Fruit fly (Drosophila melanogaster) whole organism, embryonic: Measurements from ENCODE around the gene CG16972.

Experiments
- B-H2 ChIP-seq: fragments of 200-800 bp; sonication (Bioruptor generic); optimal IDR thresholded peaks from 2 replicates; lab custom pipeline; 2018; ENCODE audit warnings: missing biosample characterization, mild to moderate bottlenecking, missing genetic modification characterization
- C15 ChIP-seq: fragments of 200-800 bp; sonication (Bioruptor generic); IDR thresholded peaks from 3 replicates; pipeline ENCODE4 v1.3.6; 2022; ENCODE audit warnings: missing biosample characterization, missing genetic modification characterization
- CG10366 ChIP-seq: fragments of 200-800 bp; sonication (Bioruptor generic); IDR thresholded peaks from 2 replicates; pipeline ENCODE4 v1.3.6; 2022; ENCODE audit warnings: missing biosample characterization, missing genetic modification characterization
- CG10431 ChIP-seq: fragments of 200-800 bp; sonication (Bioruptor generic); optimal IDR thresholded peaks from 3 replicates; lab custom pipeline; 2018; ENCODE audit warnings: missing biosample characterization, mild to moderate bottlenecking, missing genetic modification characterization
- CG11247 ChIP-seq: fragments of 200-800 bp; sonication (Bioruptor generic); IDR thresholded peaks from 2 replicates; pipeline ENCODE4 v1.3.6; 2022; ENCODE audit warnings: missing biosample characterization, missing genetic modification characterization
- CG11560 ChIP-seq: fragments of 200-800 bp; sonication (Bioruptor generic); IDR thresholded peaks from 3 replicates; pipeline ENCODE4 v1.3.6; 2022; ENCODE audit warnings: missing biosample characterization, missing genetic modification characterization
- CG11696 ChIP-seq: fragments of 200-800 bp; sonication (Bioruptor generic); IDR thresholded peaks from 2 replicates; pipeline ENCODE4 v1.3.6; 2022; ENCODE audit warnings: missing biosample characterization, missing genetic modification characterization
- CG13123 ChIP-seq: fragments of 200-800 bp; sonication (Bioruptor generic); optimal IDR thresholded peaks from 2 replicates; lab custom pipeline; 2016; ENCODE audit warnings: missing biosample characterization, missing genetic modification characterization
- CG14014 ChIP-seq: fragments of 200-800 bp; sonication (Bioruptor generic); IDR thresholded peaks from 2 replicates; pipeline ENCODE4 v1.3.6; 2022; ENCODE audit warnings: missing biosample characterization, missing genetic modification characterization
- CG14965 ChIP-seq: fragments of 200-800 bp; sonication (Bioruptor generic); optimal IDR thresholded peaks from 2 replicates; lab custom pipeline; 2016; ENCODE audit warnings: missing biosample characterization, missing genetic modification characterization, borderline replicate concordance
- CG15601 ChIP-seq: fragments of 200-800 bp; sonication (Bioruptor generic); optimal IDR thresholded peaks from 3 replicates; lab custom pipeline; 2019; ENCODE audit warnings: missing biosample characterization, mild to moderate bottlenecking, missing genetic modification characterization, moderate library complexity
- CG16863 ChIP-seq: fragments of 200-800 bp; sonication (Bioruptor generic); optimal IDR thresholded peaks from 3 replicates; lab custom pipeline; 2016; ENCODE audit warnings: missing biosample characterization, missing genetic modification characterization
- CG17612 ChIP-seq: fragments of 200-800 bp; sonication (Bioruptor generic); IDR thresholded peaks from 2 replicates; pipeline ENCODE4 v1.3.6; 2022; ENCODE audit warnings: missing biosample characterization, missing genetic modification characterization
- CG17829 ChIP-seq: fragments of 200-800 bp; optimal IDR thresholded peaks from 2 replicates; lab custom pipeline; 2019; ENCODE audit warnings: missing biosample characterization, mild to moderate bottlenecking, missing genetic modification characterization, moderate library complexity
- CG31224 ChIP-seq: fragments of 200-800 bp; sonication (Bioruptor generic); IDR thresholded peaks from 2 replicates; pipeline ENCODE4 v1.3.6; 2022; ENCODE audit warnings: missing biosample characterization, missing genetic modification characterization
- CG31388 ChIP-seq: fragments of 200-800 bp; sonication (Bioruptor generic); optimal IDR thresholded peaks from 2 replicates; lab custom pipeline; 2016; ENCODE audit warnings: missing biosample characterization, missing genetic modification characterization
- CG32767 ChIP-seq: fragments of 200-800 bp; sonication (Bioruptor generic); IDR thresholded peaks from 2 replicates; pipeline ENCODE4 v1.3.6; 2022; ENCODE audit warnings: missing biosample characterization, missing genetic modification characterization
- CG3726 ChIP-seq: fragments of 200-800 bp; sonication (Bioruptor generic); IDR thresholded peaks from 3 replicates; pipeline ENCODE4, ENCODE4 v1.3.6; 2022; ENCODE audit warnings: missing biosample characterization, missing genetic modification characterization
- CG3847 ChIP-seq: fragments of 200-800 bp; sonication (Bioruptor generic); IDR thresholded peaks from 2 replicates; pipeline ENCODE4 v1.3.6; 2022; ENCODE audit warnings: missing biosample characterization, missing genetic modification characterization
- CG7372 ChIP-seq: fragments of 200-800 bp; sonication (Bioruptor generic); IDR thresholded peaks from 2 replicates; pipeline ENCODE4 v1.3.6; 2022; ENCODE audit warnings: missing biosample characterization, missing genetic modification characterization
- CG7786 ChIP-seq: fragments of 200-800 bp; sonication (Bioruptor generic); optimal IDR thresholded peaks from 2 replicates; lab custom pipeline; 2016; ENCODE audit warnings: missing biosample characterization, missing genetic modification characterization
- CG8089 ChIP-seq: fragments of 200-800 bp; sonication (Bioruptor generic); optimal IDR thresholded peaks from 3 replicates; lab custom pipeline; 2016; ENCODE audit warnings: missing biosample characterization, missing genetic modification characterization
- CG9437 ChIP-seq: fragments of 200-800 bp; sonication (Bioruptor generic); optimal IDR thresholded peaks from 2 replicates; lab custom pipeline; 2018; ENCODE audit warnings: missing biosample characterization, mild to moderate bottlenecking, missing genetic modification characterization
- CG9876 ChIP-seq: fragments of 200-800 bp; sonication (Bioruptor generic); optimal IDR thresholded peaks from 2 replicates; lab custom pipeline; 2016; ENCODE audit warnings: missing biosample characterization, missing genetic modification characterization
- Dad ChIP-seq: fragments of 200-800 bp; sonication (Bioruptor generic); optimal IDR thresholded peaks from 3 replicates; lab custom pipeline; 2016; ENCODE audit warnings: missing biosample characterization, missing genetic modification characterization
- Dp ChIP-seq: fragments of 200-800 bp; sonication (Bioruptor generic); optimal IDR thresholded peaks from 2 replicates; lab custom pipeline; 2018; ENCODE audit warnings: missing biosample characterization, mild to moderate bottlenecking, missing genetic modification characterization, moderate library complexity
- Drgx ChIP-seq: fragments of 200-800 bp; sonication (Bioruptor generic); IDR thresholded peaks from 2 replicates; pipeline ENCODE4 v1.3.6; 2022; ENCODE audit warnings: missing biosample characterization, missing genetic modification characterization
- Ets65A ChIP-seq: fragments of 200-800 bp; sonication (Bioruptor generic); peaks from one replicate; lab custom pipeline; 2016; ENCODE audit warnings: missing biosample characterization, missing genetic modification characterization
- HLHmδ ChIP-seq: fragments of 200-800 bp; sonication (Bioruptor generic); optimal IDR thresholded peaks from 2 replicates; lab custom pipeline; 2018; ENCODE audit warnings: missing biosample characterization, mild to moderate bottlenecking, missing genetic modification characterization, moderate library complexity
- Hr51 ChIP-seq, 2 experiments: fragments of 200-800 bp; sonication (Bioruptor generic); optimal IDR thresholded peaks; 2 replicates in 1 of 2; 3 replicates in 1 of 2; lab custom pipeline; 2016 to 2018; ENCODE audit warnings: missing biosample characterization in 2 of 2, missing genetic modification characterization in 2 of 2, mild to moderate bottlenecking in 1 of 2, moderate library complexity in 1 of 2
- MBD-R2 ChIP-seq: fragments of 200-800 bp; sonication (Bioruptor generic); IDR thresholded peaks from 2 replicates; pipeline ENCODE4 v1.3.6; 2022; ENCODE audit warnings: missing biosample characterization, missing genetic modification characterization
- Myb ChIP-seq: fragments of 200-800 bp; sonication (Bioruptor generic); optimal IDR thresholded peaks from 2 replicates; lab custom pipeline; 2016; ENCODE audit warnings: missing biosample characterization, missing genetic modification characterization
- Nf-YB ChIP-seq: fragments of 200-800 bp; sonication (Bioruptor generic); optimal IDR thresholded peaks from 3 replicates; lab custom pipeline; 2019; ENCODE audit warnings: missing biosample characterization, mild to moderate bottlenecking, missing genetic modification characterization, moderate library complexity
- Ravus ChIP-seq: fragments of 200-800 bp; sonication (Bioruptor generic); IDR thresholded peaks from 2 replicates; pipeline ENCODE4 v1.3.6; 2022; ENCODE audit warnings: missing biosample characterization, missing genetic modification characterization
- Rfx ChIP-seq: fragments of 200-800 bp; sonication (Bioruptor generic); IDR thresholded peaks from 2 replicates; pipeline ENCODE4 v1.3.6; 2022; ENCODE audit warnings: missing biosample characterization, missing genetic modification characterization
- Vsx1 ChIP-seq: fragments of 200-800 bp; sonication (Bioruptor generic); optimal IDR thresholded peaks from 2 replicates; lab custom pipeline; 2017; ENCODE audit warnings: missing biosample characterization, mild to moderate bottlenecking, missing genetic modification characterization, missing genetic modification reagents
- Xbp1 ChIP-seq: fragments of 200-800 bp; sonication (Bioruptor generic); optimal IDR thresholded peaks from 3 replicates; lab custom pipeline; 2016; ENCODE audit warnings: missing biosample characterization, mild to moderate bottlenecking, missing genetic modification characterization
- bab2 ChIP-seq: fragments of 200-800 bp; sonication (Bioruptor generic); optimal IDR thresholded peaks from 2 replicates; lab custom pipeline; 2016; ENCODE audit warnings: missing biosample characterization, missing genetic modification characterization
- bigmax ChIP-seq: fragments of 200-800 bp; sonication (Bioruptor generic); optimal IDR thresholded peaks from 2 replicates; lab custom pipeline; 2018; ENCODE audit warnings: missing biosample characterization, mild to moderate bottlenecking, missing genetic modification characterization
- cg ChIP-seq: fragments of 200-800 bp; sonication (Bioruptor generic); optimal IDR thresholded peaks from 3 replicates; lab custom pipeline; 2019; ENCODE audit warnings: missing biosample characterization, mild to moderate bottlenecking, missing genetic modification characterization, moderate library complexity
- crc ChIP-seq: fragments of 200-800 bp; sonication (Bioruptor generic); optimal IDR thresholded peaks from 2 replicates; lab custom pipeline; 2016; ENCODE audit warnings: missing biosample characterization, missing genetic modification characterization
- crp ChIP-seq, 2 experiments: fragments of 200-800 bp; sonication (Bioruptor generic); optimal IDR thresholded peaks; 2 replicates in 1 of 2; 3 replicates in 1 of 2; lab custom pipeline; 2017; ENCODE audit warnings: missing biosample characterization in 2 of 2, missing genetic modification characterization in 2 of 2, mild to moderate bottlenecking in 1 of 2, moderate library complexity in 1 of 2
- da ChIP-seq: fragments of 200-800 bp; sonication (Bioruptor generic); optimal IDR thresholded peaks from 2 replicates; lab custom pipeline; 2016; ENCODE audit warnings: missing biosample characterization, missing genetic modification characterization
- her ChIP-seq: fragments of 200-800 bp; sonication (Bioruptor generic); optimal IDR thresholded peaks from 2 replicates; lab custom pipeline; 2016; ENCODE audit warnings: missing biosample characterization, missing genetic modification characterization
- sc ChIP-seq, 3 experiments: fragments of >200 bp in 2 of 3; fragments of 200-800 bp in 1 of 3; sonication (Bioruptor generic) in 1 of 3; optimal IDR thresholded peaks; 2 replicates in 2 of 3; 3 replicates in 1 of 3; lab custom pipeline; 2017; ENCODE audit warnings: mild to moderate bottlenecking in 1 of 3, missing biosample characterization in 1 of 3, missing genetic modification characterization in 1 of 3, missing genetic modification reagents in 1 of 3
- sim ChIP-seq: fragments of 200-800 bp; sonication (Bioruptor generic); IDR thresholded peaks from 2 replicates; pipeline ENCODE4 v1.3.6; 2022; ENCODE audit warnings: missing biosample characterization, missing genetic modification characterization
- sqz ChIP-seq: fragments of 200-800 bp; sonication (Bioruptor generic); optimal IDR thresholded peaks from 3 replicates; lab custom pipeline; 2018; ENCODE audit warnings: missing biosample characterization, mild to moderate bottlenecking, missing genetic modification characterization
- toy ChIP-seq: fragments of 200-800 bp; sonication (Bioruptor generic); IDR thresholded peaks from 2 replicates; pipeline ENCODE4 v1.3.6; 2022; ENCODE audit warnings: missing biosample characterization, missing genetic modification characterization
- vnd ChIP-seq: fragments of 200-800 bp; sonication (Bioruptor generic); IDR thresholded peaks from 3 replicates; pipeline ENCODE4 v1.3.6; 2022; ENCODE audit warnings: missing biosample characterization, missing genetic modification characterization; ENCODE audit not compliant: partially characterized antibody

Gene CG16972

dm6 chr2L:13164994-13165801, 37.9 kb downstream of the CG16972 start, which contains the start of gene Sirt1 (continued):
- TF ChIP-seq cg (GFP tag; lab: Kevin White, UChicago) (peak; percentile 87), MBD-R2 (GFP tag; lab: Robert Waterston, UW) (no peak), vnd (no peak), CG3847 (GFP tag; lab: Robert Waterston, UW) (peak; percentile 84), HLHmδ (peak; percentile 32), CG11560 (tag; lab: Robert Waterston, UW) (peak; percentile 65; the same call in 2 of the 3 replicates), CG7372 (GFP tag; lab: Robert Waterston, UW) (peak; percentile 84), CG10366 (GFP tag; lab: Robert Waterston, UW) (peak; percentile 61), CG16863 (peak; percentile 57), CG11247 (GFP tag; lab: Robert Waterston, UW) (peak; percentile 57; the same call in 1 of the 2 replicates), Dp (no peak), Dad (GFP tag; lab: Kevin White, UChicago) (no peak), Nf-YB (GFP tag; lab: Kevin White, UChicago) (peak; percentile 76), Rfx (GFP tag; lab: Robert Waterston, UW) (peak; percentile 74), crc (no peak), CG32767 (GFP tag; lab: Robert Waterston, UW) (peak; percentile 98), CG9437 (GFP tag; lab: Kevin White, UChicago) (peak; percentile 94), CG13123 (GFP tag; lab: Kevin White, UChicago) (peak; percentile 72), Myb (GFP tag; lab: Kevin White, UChicago) (no peak), CG17829 (tag; lab: Kevin White, UChicago) (peak; percentile 88), Xbp1 (peak; percentile 92), CG8089 (peak; percentile 4), Ets65A (peak; percentile 90), CG14014 (GFP tag; lab: Robert Waterston, UW) (peak; percentile 74; the same call in 1 of the 2 replicates), CG17612 (GFP tag; lab: Robert Waterston, UW) (peak; percentile 45; the same call in 1 of the 2 replicates), da (no peak), CG7786 (GFP tag; lab: Kevin White, UChicago) (peak; percentile 16), Drgx (GFP tag; lab: Robert Waterston, UW) (peak; percentile 48; the same call in 1 of the 2 replicates), bab2 (GFP tag; lab: Kevin White, UChicago) (peak; percentile 68), sqz (GFP tag; lab: Kevin White, UChicago) (no peak), CG15601 (peak; percentile 78), CG9876 (GFP tag; lab: Kevin White, UChicago) (no peak), CG11696 (GFP tag; lab: Robert Waterston, UW) (0 out of 2 replicates have a peak, but pooled peaks have one; percentile 35), Ravus (peak; percentile 43), CG31224 (GFP tag; lab: Robert Waterston, UW) (peak; percentile 79), her (GFP tag; lab: Kevin White, UChicago) (peak; percentile 42), Vsx1 (GFP tag; lab: Kevin White, UChicago) (no peak), B-H2 (GFP tag; lab: Kevin White, UChicago) (peak; percentile 30), sim (GFP tag; lab: Robert Waterston, UW) (no peak), bigmax (GFP tag; lab: Kevin White, UChicago) (no peak), CG14965 (GFP tag; lab: Kevin White, UChicago) (no peak), Hr51 (GFP tag; optimal IDR thresholded peaks at IDR 0.05; lab: Kevin White, UChicago) (peak; percentile 7 to 89), CG3726 (GFP tag; lab: Robert Waterston, UW) (peak; percentile 77; the same call in 2 of the 3 replicates), toy (GFP tag; lab: Robert Waterston, UW) (no peak; the same call in 1 of the 2 replicates), CG31388 (GFP tag; lab: Kevin White, UChicago) (peak; percentile 35), crp (GFP tag; optimal IDR thresholded peaks at IDR 0.05; lab: Kevin White, UChicago) (peak in 1 of 2 experiments; percentile 49), CG10431 (GFP tag; lab: Kevin White, UChicago) (peak; percentile 49), sc (optimal IDR thresholded peaks at IDR 0.05; lab: Kevin White, UChicago) (no peak), sc (GFP tag; optimal IDR thresholded peaks at IDR 0.05; lab: Kevin White, UChicago) (peak; percentile 84), C15 (no peak)
